Worm (Caenorhabditis elegans) whole organism, mixed stage, embryonic: ENCODE measurements around the gene dop-3.

Source experiments
- M03D4.4 ChIP-seq: sonication (generic microtip); optimal IDR thresholded peaks from 2 replicates; lab custom pipeline; 2017; ENCODE audit warnings: mild to moderate bottlenecking, missing genetic modification characterization, missing compliant biosample characterization
- elt-3 ChIP-seq: fragments of 150-350 bp; optimal IDR thresholded peaks from 2 replicates; lab custom pipeline; 2014; ENCODE audit warnings: missing biosample characterization, missing genetic modification characterization
- mab-5 ChIP-seq: fragments of 150-350 bp; optimal IDR thresholded peaks from 2 replicates; lab custom pipeline; 2014; ENCODE audit warnings: missing biosample characterization, missing genetic modification characterization
- mep-1 ChIP-seq: fragments of 150-350 bp; optimal IDR thresholded peaks from 2 replicates; lab custom pipeline; 2017; ENCODE audit warnings: missing biosample characterization, missing genetic modification reagents, missing genetic modification characterization, inconsistent platforms
- nhr-12 ChIP-seq: fragments of 150-350 bp; optimal IDR thresholded peaks from 2 replicates; lab custom pipeline; 2014; ENCODE audit warnings: missing biosample characterization, missing genetic modification characterization

- TF ChIP-seq nhr-12 (tag; lab: Kevin White, UChicago) (no peak), elt-3 (no peak), M03D4.4 (no peak), mep-1 (tag; lab: Kevin White, UChicago) (no peak), mab-5 (no peak)
Measured at ce11 chrX:6607599-6607998, 38.1 kb upstream of the dop-3 start.
